Worm (Caenorhabditis elegans): ENCODE data around the gene W04G3.5.

The W04G3.5 gene

DNA sequence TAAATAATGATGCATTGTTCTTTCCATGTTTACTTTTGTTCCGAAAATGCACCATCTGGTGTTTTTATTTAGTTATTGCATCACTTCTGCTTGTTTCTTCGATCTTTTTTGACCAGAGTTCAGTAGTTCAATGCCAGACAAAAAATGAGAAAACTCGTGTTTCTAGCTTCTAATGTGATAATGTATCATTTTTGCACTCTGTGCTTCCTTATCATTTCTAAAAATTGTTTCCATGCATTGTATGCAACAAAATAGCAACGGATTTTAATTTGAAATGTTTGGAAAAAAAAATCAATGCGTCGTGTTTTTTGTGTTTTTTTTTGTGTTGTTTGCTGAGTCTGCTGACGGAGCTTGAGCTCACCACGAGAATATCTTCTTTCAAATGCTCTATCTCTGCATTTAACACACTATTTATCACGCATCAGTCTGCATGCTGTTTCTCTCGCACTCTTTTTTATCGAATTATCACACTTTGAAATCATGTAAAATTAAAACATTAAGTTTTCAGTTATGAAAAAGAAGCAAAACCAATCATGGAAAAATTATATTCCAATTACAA, 6.8 kb downstream of the W04G3.5 start, which contains the start of gene sulp-7:
Gene sulp-7, plus strand, starts transcription at position 509 of the 559 bp plus-strand sequence.
- TF ChIP-seq C08G9.2 (tag; optimal IDR thresholded peaks at IDR 0.05) (no peak), ceh-2 (tag; optimal IDR thresholded peaks at IDR 0.05) (no peak), C38D4.7 (GFP tag; optimal IDR thresholded peaks at IDR 0.05) (no peak), pat-9 (tag; optimal IDR thresholded peaks at IDR 0.05) (no peak), elt-2 (tag; optimal IDR thresholded peaks at IDR 0.05) (no peak), unc-55 (GFP tag; optimal IDR thresholded peaks at IDR 0.05) (no peak), pag-3 (tag; optimal IDR thresholded peaks at IDR 0.05; ENCODE audit: borderline replicate concordance) (no peak), ttx-3 (tag; optimal IDR thresholded peaks at IDR 0.05) (no peak), Y22D7AL.16 (tag; optimal IDR thresholded peaks at IDR 0.05) (no peak), gmeb-2 (tag; optimal IDR thresholded peaks at IDR 0.05) (no peak), ceh-22 (tag; optimal IDR thresholded peaks at IDR 0.05) (no peak), sox-4 (tag; optimal IDR thresholded peaks at IDR 0.05) (no peak), ets-4 (tag; optimal IDR thresholded peaks at IDR 0.05) (no peak), fkh-10 (GFP tag; optimal IDR thresholded peaks at IDR 0.05) (no peak), odd-2 (tag; optimal IDR thresholded peaks at IDR 0.05) (no peak), che-1 (tag; optimal IDR thresholded peaks at IDR 0.05) (no peak), unc-3 (GFP tag; conservative IDR thresholded peaks at IDR 0.05) (no peak), unc-3 (tag; optimal IDR thresholded peaks at IDR 0.05) (no peak)

DNA sequence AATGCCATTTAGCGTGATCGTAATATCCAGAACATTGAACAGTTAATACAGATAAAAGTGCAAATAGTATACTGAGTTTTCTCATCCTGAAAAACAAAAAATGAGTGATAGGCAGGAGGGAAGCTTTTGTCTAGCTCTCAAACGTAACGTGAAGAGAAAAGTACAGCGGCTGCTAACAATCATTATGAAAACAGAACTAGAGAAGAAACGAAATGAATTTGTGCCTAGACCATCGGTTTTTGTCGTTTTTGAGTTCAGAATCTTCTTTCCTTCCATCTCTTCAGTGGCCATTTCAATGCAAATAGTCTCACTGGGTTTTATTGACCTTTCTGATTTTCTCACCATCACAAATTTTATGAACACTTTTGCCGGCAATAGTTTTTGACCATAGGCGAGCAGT, 11.7 kb downstream of the W04G3.5 start, which contains the start of gene W04G3.7:
Gene W04G3.7, minus strand, starts transcription at position 101 of the 400 bp plus-strand sequence.
- TF ChIP-seq ama-1 (optimal IDR thresholded peaks at IDR 0.05) = no peak
- no peak for TF ChIP-seq unc-42 (tag; optimal IDR thresholded peaks at IDR 0.05)
- TF ChIP-seq dmd-4 (tag; optimal IDR thresholded peaks at IDR 0.05; ENCODE audit: borderline replicate concordance) = no peak
- no peak for TF ChIP-seq C38D4.7 (GFP tag; optimal IDR thresholded peaks at IDR 0.05)
- no peak for TF ChIP-seq hlh-15 (tag; optimal IDR thresholded peaks at IDR 0.05)
- TF ChIP-seq ceh-45 (GFP tag; IDR thresholded peaks at IDR 0.05) = no peak
- no peak for TF ChIP-seq npax-4 (tag; optimal IDR thresholded peaks at IDR 0.05)
- TF ChIP-seq dve-1 (tag; optimal IDR thresholded peaks at IDR 0.05) = no peak
- no peak for TF ChIP-seq pqm-1 (tag; optimal IDR thresholded peaks at IDR 0.05)
- no peak for TF ChIP-seq lim-6 (tag; optimal IDR thresholded peaks at IDR 0.05)
- TF ChIP-seq ahr-1 (tag; optimal IDR thresholded peaks at IDR 0.05) = no peak
- no peak for TF ChIP-seq K02D7.2 (tag; optimal IDR thresholded peaks at IDR 0.05)
- TF ChIP-seq sdc-2 (tag; optimal IDR thresholded peaks at IDR 0.05) = no peak
- no peak for TF ChIP-seq nfya-1 (tag; optimal IDR thresholded peaks at IDR 0.05)
- no peak for TF ChIP-seq eyg-1 (tag; optimal IDR thresholded peaks at IDR 0.05)
- no peak for TF ChIP-seq lin-11 (tag; optimal IDR thresholded peaks at IDR 0.05)
- TF ChIP-seq pros-1 (tag; optimal IDR thresholded peaks at IDR 0.05) = no peak
- TF ChIP-seq ceh-31 (tag; optimal IDR thresholded peaks at IDR 0.05) = no peak

DNA sequence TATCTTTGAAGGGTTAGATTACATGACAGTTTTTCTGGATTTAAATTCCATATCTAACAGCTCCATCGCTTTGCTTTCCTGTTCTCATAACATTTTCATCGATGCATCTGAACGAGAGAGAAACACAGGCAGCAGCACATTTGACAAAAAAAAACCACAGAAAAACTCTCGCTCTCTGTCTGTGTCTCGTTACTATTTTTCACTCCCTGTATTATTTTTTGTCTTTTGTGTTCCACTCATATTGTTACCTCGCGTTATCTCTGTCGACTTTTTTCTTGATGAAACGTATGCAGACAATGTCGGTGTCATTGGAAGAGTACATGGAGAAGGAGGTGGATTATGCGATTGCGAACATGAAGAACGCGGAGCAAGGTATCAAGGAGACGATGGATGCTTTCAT, 15.5 kb downstream of the W04G3.5 start, which contains the start of gene W04G3.11:
Gene W04G3.11, plus strand, starts transcription at position 244 of the 400 bp plus-strand sequence.
- TF ChIP-seq sox-4 (tag; optimal IDR thresholded peaks at IDR 0.05) = no peak
- no peak for TF ChIP-seq hlh-30 (tag; optimal IDR thresholded peaks at IDR 0.05; ENCODE audit: insufficient read depth)
- no peak for TF ChIP-seq T23F11.4 (GFP tag; optimal IDR thresholded peaks at IDR 0.05)
- no peak for TF ChIP-seq ceh-31 (tag; optimal IDR thresholded peaks at IDR 0.05)
- TF ChIP-seq pag-3 (tag; optimal IDR thresholded peaks at IDR 0.05; ENCODE audit: borderline replicate concordance) = no peak
- TF ChIP-seq ceh-34 (tag; optimal IDR thresholded peaks at IDR 0.05) = no peak
- no peak for TF ChIP-seq gmeb-2 (tag; optimal IDR thresholded peaks at IDR 0.05)
- TF ChIP-seq fax-1 (tag; optimal IDR thresholded peaks at IDR 0.05) = no peak
- TF ChIP-seq elt-4 (tag; optimal IDR thresholded peaks at IDR 0.05) = no peak
- no peak for TF ChIP-seq unc-86 (tag; optimal IDR thresholded peaks at IDR 0.05)
- no peak for TF ChIP-seq ceh-14 (tag; optimal IDR thresholded peaks at IDR 0.05)
- TF ChIP-seq hlh-13 (GFP tag; optimal IDR thresholded peaks at IDR 0.05) = no peak

Data from whole organism, late embryonic.